Worm (Caenorhabditis elegans): ENCODE results near the gene cyp-29A2.

DNA sequence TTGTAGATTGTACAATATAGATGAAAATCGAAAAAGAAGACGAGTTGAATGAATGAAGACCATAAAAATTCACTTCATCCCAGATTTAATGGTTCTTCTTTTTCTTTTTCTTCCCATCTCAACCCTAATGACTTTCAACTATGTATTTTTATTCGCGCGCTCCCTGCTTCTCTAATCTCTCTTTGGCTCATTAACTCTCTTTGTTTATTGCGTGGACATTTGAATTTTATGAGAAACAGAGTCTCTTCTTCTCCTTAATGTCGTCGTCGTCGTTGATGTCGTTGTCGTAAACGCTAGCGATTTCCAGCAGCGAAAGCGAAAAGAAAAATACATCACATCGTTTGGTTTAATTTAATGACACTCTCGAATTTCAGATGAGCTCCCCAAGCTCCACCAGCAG is 2.8 kb upstream of the cyp-29A2 start:
- TF ChIP-seq rnt-1 (tag; optimal IDR thresholded peaks at IDR 0.05) (no peak), pqm-1 (tag; optimal IDR thresholded peaks at IDR 0.05) (no peak), unc-55 (GFP tag; optimal IDR thresholded peaks at IDR 0.05) (no peak), K02D7.2 (tag; optimal IDR thresholded peaks at IDR 0.05) (no peak), unc-42 (tag; optimal IDR thresholded peaks at IDR 0.05) (no peak)
